Fruit fly (Drosophila melanogaster) Kc167 (cell line): ENCODE results near the gene CG16863.

Source experiments
- Myc ChIP-seq: fragments of >200 bp; optimal IDR thresholded peaks from 2 replicates; lab custom pipeline; 2017; ENCODE audit warnings: missing external identifiers
- Sin3A ChIP-seq: fragments of >200 bp; optimal IDR thresholded peaks from 2 replicates; lab custom pipeline; 2018; ENCODE audit warnings: missing external identifiers
- h ChIP-seq: fragments of >200 bp; optimal IDR thresholded peaks from 3 replicates; lab custom pipeline; 2018; ENCODE audit warnings: missing external identifiers
- insv ChIP-seq: fragments of >200 bp; optimal IDR thresholded peaks from 3 replicates; lab custom pipeline; 2018; ENCODE audit warnings: missing external identifiers
- psq ChIP-seq: fragments of >200 bp; optimal IDR thresholded peaks from 2 replicates; lab custom pipeline; 2017; ENCODE audit warnings: missing external identifiers
- ttk ChIP-seq: sonication (Bioruptor generic); optimal IDR thresholded peaks from 2 replicates; lab custom pipeline; 2017; ENCODE audit warnings: missing external identifiers

Gene CG16863

dm6 chr2L:13841508-13841907 is 50.7 kb downstream of the CG16863 start, which contains the start of gene CG33307:
TSS of gene CG33307 (minus strand) at chr2L:13841520.
- TF ChIP-seq insv (lab: Kevin White, UChicago) (no peak), h (no peak), psq (no peak), ttk (lab: Kevin White, UChicago) (no peak), Myc (lab: Kevin White, UChicago) (no peak), Sin3A (lab: Kevin White, UChicago) (no peak)

DNA sequence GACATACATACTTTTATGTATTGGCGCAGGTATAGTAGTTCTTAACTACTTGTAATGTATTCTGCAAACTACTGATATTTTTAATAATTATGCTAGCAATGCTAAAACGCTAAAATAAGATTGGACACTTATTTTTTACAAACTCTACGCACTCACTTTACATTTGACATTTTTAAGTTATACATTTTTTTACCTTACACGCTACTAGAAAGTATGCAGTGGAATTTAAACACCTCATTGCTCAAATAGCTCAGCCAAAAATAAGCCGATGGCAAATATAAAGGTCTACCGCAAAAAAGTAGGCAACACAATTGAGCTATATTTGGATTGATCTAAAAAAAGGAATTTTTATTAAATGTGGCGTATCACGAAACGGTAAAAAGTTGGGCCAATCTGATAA is 51.3 kb downstream of the CG16863 start:
- TF ChIP-seq Myc (lab: Kevin White, UChicago), result no peak
- no peak for TF ChIP-seq h
- TF ChIP-seq psq, result no peak
- TF ChIP-seq insv (lab: Kevin White, UChicago), result no peak
- no peak for TF ChIP-seq ttk (lab: Kevin White, UChicago)
- TF ChIP-seq Sin3A (lab: Kevin White, UChicago), result no peak

dm6 chr2L:13842572-13842971 is 51.8 kb downstream of the CG16863 start:
- TF ChIP-seq h (no peak), Sin3A (lab: Kevin White, UChicago) (no peak), ttk (lab: Kevin White, UChicago) (no peak), Myc (lab: Kevin White, UChicago) (no peak), insv (lab: Kevin White, UChicago) (no peak), psq (no peak)
